Fruit fly (Drosophila melanogaster): ENCODE data around the gene side-III.

DNA sequence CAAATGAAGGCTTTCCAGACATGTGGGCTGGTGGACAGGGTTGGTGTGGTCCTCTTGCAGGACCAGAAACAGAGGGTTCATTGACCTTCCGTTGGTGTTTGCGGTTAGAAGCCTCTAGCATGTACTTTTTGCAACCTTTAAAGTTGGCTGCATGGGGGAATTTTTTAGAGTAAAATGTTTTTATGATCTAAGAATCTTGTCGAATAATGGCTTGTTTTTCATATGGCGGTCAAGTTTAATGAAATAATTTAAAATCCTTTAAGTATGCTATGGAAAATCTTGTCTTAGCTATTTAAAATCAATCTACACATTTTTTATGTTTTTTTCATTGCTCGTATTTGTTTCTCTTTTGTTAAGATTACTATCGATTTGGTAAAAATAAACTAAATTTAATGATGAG, 129.6 kb downstream of the side-III start, which contains the start of gene glob3:
- TF ChIP-seq Hr38 (GFP tag; optimal IDR thresholded peaks at IDR 0.05) (no peak), Eip93F (GFP tag; optimal IDR thresholded peaks at IDR 0.05) (no peak), CG6854 (GFP tag; optimal IDR thresholded peaks at IDR 0.05) (no peak), Blimp-1 (GFP tag; optimal IDR thresholded peaks at IDR 0.05) (no peak), Lpt (GFP tag; optimal IDR thresholded peaks at IDR 0.05) (no peak), topi (GFP tag; optimal IDR thresholded peaks at IDR 0.05) (no peak), acj6 (GFP tag; optimal IDR thresholded peaks at IDR 0.05) (no peak), CG10631 (GFP tag; optimal IDR thresholded peaks at IDR 0.05) (no peak), fd59A (GFP tag; optimal IDR thresholded peaks at IDR 0.05) (no peak), Sox14 (GFP tag; optimal IDR thresholded peaks at IDR 0.05) (no peak), vri (GFP tag; optimal IDR thresholded peaks at IDR 0.05) (no peak), Eip78C (GFP tag) (no peak), eg (GFP tag; IDR thresholded peaks at IDR 0.05) (no peak), Hr39 (GFP tag; optimal IDR thresholded peaks at IDR 0.05) (no peak)

All from whole organism, prepupa.